Worm (Caenorhabditis elegans) whole organism, L1 larva: Measurements from ENCODE around the gene F10E9.2.

ENCODE experiments used
- F16B12.6 ChIP-seq: fragments of 150-350 bp; optimal IDR thresholded peaks from 2 replicates; lab custom pipeline; 2014; ENCODE audit warnings: missing biosample characterization, missing genetic modification characterization
- Y116A8C.19 ChIP-seq: sonication (generic microtip); optimal IDR thresholded peaks from 2 replicates; lab custom pipeline; 2016; ENCODE audit warnings: missing compliant biosample characterization, missing genetic modification characterization, borderline replicate concordance
- aha-1 ChIP-seq: fragments of 150-350 bp; optimal IDR thresholded peaks from 2 replicates; lab custom pipeline; 2014; ENCODE audit warnings: missing biosample characterization, missing genetic modification characterization
- alr-1 ChIP-seq: fragments of 200-800 bp; sonication (Bioruptor generic); optimal IDR thresholded peaks from 2 replicates; lab custom pipeline; 2018; ENCODE audit warnings: borderline replicate concordance, mild to moderate bottlenecking, missing genetic modification characterization, missing compliant biosample characterization
- aly-2 ChIP-seq: fragments of 150-350 bp; optimal IDR thresholded peaks from 2 replicates; lab custom pipeline; 2014; ENCODE audit warnings: missing biosample characterization, missing genetic modification characterization
- ceh-63 ChIP-seq: fragments of 200-800 bp; sonication (Bioruptor generic); optimal IDR thresholded peaks from 2 replicates; lab custom pipeline; 2018; ENCODE audit warnings: mild to moderate bottlenecking, missing genetic modification characterization, missing compliant biosample characterization
- ceh-8 ChIP-seq: fragments of 200-800 bp; sonication (Bioruptor generic); optimal IDR thresholded peaks from 2 replicates; lab custom pipeline; 2018; ENCODE audit warnings: mild to moderate bottlenecking, missing genetic modification characterization, moderate library complexity, missing compliant biosample characterization
- ceh-82 ChIP-seq, 3 experiments: fragments of 150-350 bp in 1 of 3; sonication (generic microtip) in 2 of 3; optimal IDR thresholded peaks; 2 replicates each; lab custom pipeline; 2014 to 2017; ENCODE audit warnings: missing biosample characterization in 3 of 3, missing genetic modification characterization in 3 of 3
- ceh-88 ChIP-seq: fragments of 200-800 bp; sonication (Bioruptor generic); IDR thresholded peaks from 2 replicates; pipeline ENCODE4 v1.3.6; 2022; ENCODE audit warnings: missing genetic modification characterization, missing compliant biosample characterization
- ceh-90 ChIP-seq: sonication (generic microtip); optimal IDR thresholded peaks from 2 replicates; lab custom pipeline; 2016; ENCODE audit warnings: missing genetic modification characterization, missing compliant biosample characterization
- dpl-1 ChIP-seq, 3 experiments: fragments of 150-350 bp in 2 of 3; sonication (generic microtip) in 1 of 3; optimal IDR thresholded peaks; 2 replicates each; lab custom pipeline; 2014 to 2017; ENCODE audit warnings: missing biosample characterization in 3 of 3, missing genetic modification characterization in 3 of 3, missing genetic modification reagents in 3 of 3
- efl-1 ChIP-seq, 4 experiments: fragments of 150-350 bp; optimal IDR thresholded peaks in 3 of 4; peaks in 1 of 4; 1 replicate in 1 of 4; 2 replicates in 3 of 4; lab custom pipeline; 2014; ENCODE audit warnings: missing biosample characterization in 2 of 4, missing genetic modification characterization in 2 of 4, missing genetic modification reagents in 2 of 4
- efl-3 ChIP-seq: fragments of 200-800 bp; sonication (Bioruptor generic); optimal IDR thresholded peaks from 2 replicates; lab custom pipeline; 2018; ENCODE audit warnings: mild to moderate bottlenecking, missing genetic modification characterization, missing compliant biosample characterization
- egl-13 ChIP-seq: sonication (generic microtip); optimal IDR thresholded peaks from 2 replicates; lab custom pipeline; 2016; ENCODE audit warnings: missing genotype, missing genetic modification reagents, missing genetic modification characterization, missing compliant biosample characterization
- elt-3 ChIP-seq, 6 experiments: fragments of 150-350 bp in 1 of 6; sonication (generic microtip); optimal IDR thresholded peaks; 2 replicates each; lab custom pipeline; 2017 to 2018; ENCODE audit warnings: missing biosample characterization in 6 of 6, missing genetic modification characterization in 6 of 6, inconsistent platforms in 1 of 6
- fkh-10 ChIP-seq: sonication (generic microtip); optimal IDR thresholded peaks from 2 replicates; lab custom pipeline; 2017; ENCODE audit warnings: missing biosample characterization, missing genetic modification reagents, missing genetic modification characterization
- fkh-4 ChIP-seq: sonication (generic microtip); optimal IDR thresholded peaks from 2 replicates; lab custom pipeline; 2016; ENCODE audit warnings: missing compliant biosample characterization, missing genetic modification characterization, borderline replicate concordance
- fos-1 ChIP-seq: fragments of 150-350 bp; optimal IDR thresholded peaks from 2 replicates; lab custom pipeline; 2014; ENCODE audit warnings: missing biosample characterization, missing genetic modification characterization
- grh-1 ChIP-seq: fragments of 200-800 bp; sonication (Bioruptor generic); IDR thresholded peaks from 2 replicates; pipeline ENCODE4 v1.3.6; 2022; ENCODE audit warnings: missing genetic modification reagents, missing genetic modification characterization, missing compliant biosample characterization
- hlh-17 ChIP-seq: fragments of 200-800 bp; sonication (Bioruptor generic); optimal IDR thresholded peaks from 2 replicates; lab custom pipeline; 2018; ENCODE audit warnings: missing genetic modification characterization, mild to moderate bottlenecking, missing compliant biosample characterization, moderate library complexity, borderline replicate concordance
- irx-1 ChIP-seq: sonication (generic microtip); optimal IDR thresholded peaks from 2 replicates; lab custom pipeline; 2016; ENCODE audit warnings: missing genetic modification characterization, missing compliant biosample characterization
- jun-1 ChIP-seq: fragments of 150-350 bp; optimal IDR thresholded peaks from 2 replicates; lab custom pipeline; 2014; ENCODE audit warnings: missing biosample characterization, missing genetic modification reagents, missing genetic modification characterization
- lin-13 ChIP-seq: fragments of 150-350 bp; optimal IDR thresholded peaks from 2 replicates; lab custom pipeline; 2014; ENCODE audit warnings: missing biosample characterization, missing genetic modification reagents, missing genetic modification characterization
- lin-14 ChIP-seq: fragments of 200-800 bp; sonication (Bioruptor generic); optimal IDR thresholded peaks from 2 replicates; lab custom pipeline; 2018; ENCODE audit warnings: mild to moderate bottlenecking, missing genetic modification characterization, moderate library complexity, missing compliant biosample characterization
- lin-35 ChIP-seq, 2 experiments: fragments of 150-350 bp; optimal IDR thresholded peaks; 2 replicates each; lab custom pipeline; 2014; ENCODE audit warnings: missing biosample characterization in 2 of 2, missing genetic modification characterization in 2 of 2, missing genetic modification reagents in 2 of 2
- mef-2 ChIP-seq: fragments of 150-350 bp; optimal IDR thresholded peaks from 2 replicates; lab custom pipeline; 2014; ENCODE audit warnings: missing biosample characterization, missing genetic modification characterization
- mep-1 ChIP-seq: fragments of 150-350 bp; optimal IDR thresholded peaks from 2 replicates; lab custom pipeline; 2014; ENCODE audit warnings: missing biosample characterization, missing genetic modification characterization
- nhr-12 ChIP-seq: sonication (generic microtip); optimal IDR thresholded peaks from 2 replicates; lab custom pipeline; 2017; ENCODE audit warnings: missing biosample characterization, missing genetic modification characterization
- nhr-19 ChIP-seq: fragments of 200-800 bp; sonication (Bioruptor generic); conservative IDR thresholded peaks from 2 replicates; pipeline ENCODE4 v1.3.6; 2022; ENCODE audit warnings: missing genetic modification characterization, missing compliant biosample characterization
- nhr-47 ChIP-seq: sonication (generic microtip); optimal IDR thresholded peaks from 2 replicates; lab custom pipeline; 2016; ENCODE audit warnings: mild to moderate bottlenecking, missing genetic modification characterization, moderate library complexity, missing compliant biosample characterization
- nhr-71 ChIP-seq: sonication (generic microtip); optimal IDR thresholded peaks from 2 replicates; lab custom pipeline; 2016; ENCODE audit warnings: mild to moderate bottlenecking, missing genetic modification characterization, moderate library complexity, missing compliant biosample characterization
- nhr-76 ChIP-seq: sonication (generic microtip); optimal IDR thresholded peaks from 2 replicates; lab custom pipeline; 2017; ENCODE audit warnings: missing biosample characterization, missing genetic modification characterization
- nhr-77 ChIP-seq: fragments of 150-350 bp; optimal IDR thresholded peaks from 2 replicates; lab custom pipeline; 2014; ENCODE audit warnings: missing biosample characterization, missing genetic modification characterization
- nhr-85 ChIP-seq: sonication (generic microtip); peaks from one replicate; lab custom pipeline; 2016; ENCODE audit warnings: missing genetic modification characterization, inconsistent platforms, missing compliant biosample characterization
- nhr-90 ChIP-seq: sonication (generic microtip); optimal IDR thresholded peaks from 2 replicates; lab custom pipeline; 2016; ENCODE audit warnings: mild to moderate bottlenecking, missing genetic modification characterization, missing compliant biosample characterization; ENCODE audit not compliant: poor library complexity
- pag-3 ChIP-seq: sonication (generic microtip); optimal IDR thresholded peaks from 2 replicates; lab custom pipeline; 2017; ENCODE audit warnings: missing genetic modification characterization, mild to moderate bottlenecking, missing compliant biosample characterization, antibody characterized with exemption, borderline replicate concordance; ENCODE audit not compliant: insufficient read depth
- pqm-1 ChIP-seq: sonication (generic microtip); optimal IDR thresholded peaks from 3 replicates; lab custom pipeline; 2017; ENCODE audit warnings: missing biosample characterization, missing genetic modification characterization
- skn-1 ChIP-seq: fragments of 150-350 bp; optimal IDR thresholded peaks from 2 replicates; lab custom pipeline; 2014; ENCODE audit warnings: missing biosample characterization, missing genetic modification characterization
- snu-23 ChIP-seq: sonication (generic microtip); optimal IDR thresholded peaks from 2 replicates; lab custom pipeline; 2016; ENCODE audit warnings: missing genetic modification characterization, missing compliant biosample characterization
- sox-4 ChIP-seq: sonication (generic microtip); optimal IDR thresholded peaks from 2 replicates; lab custom pipeline; 2016; ENCODE audit warnings: missing genetic modification characterization, missing compliant biosample characterization
- sup-37 ChIP-seq: fragments of 200-800 bp; sonication (Bioruptor generic); optimal IDR thresholded peaks from 2 replicates; lab custom pipeline; 2018; ENCODE audit warnings: mild to moderate bottlenecking, missing genetic modification characterization, missing compliant biosample characterization
- tbx-2 ChIP-seq: sonication (generic microtip); optimal IDR thresholded peaks from 2 replicates; lab custom pipeline; 2016; ENCODE audit warnings: missing genetic modification characterization, missing compliant biosample characterization
- unc-130 ChIP-seq: fragments of 150-350 bp; optimal IDR thresholded peaks from 2 replicates; lab custom pipeline; 2017; ENCODE audit warnings: missing biosample characterization, missing genetic modification characterization, inconsistent platforms
- unc-86 ChIP-seq: sonication (generic microtip); optimal IDR thresholded peaks from 2 replicates; lab custom pipeline; 2016; ENCODE audit warnings: missing genetic modification characterization, missing compliant biosample characterization
- unc-98 ChIP-seq: fragments of 200-800 bp; sonication (Bioruptor generic); IDR thresholded peaks from 2 replicates; pipeline ENCODE4 v1.3.6; 2022; ENCODE audit warnings: missing genetic modification characterization, missing compliant biosample characterization
- xbp-1 ChIP-seq: sonication (generic microtip); optimal IDR thresholded peaks from 2 replicates; lab custom pipeline; 2016; ENCODE audit warnings: missing genetic modification characterization, missing compliant biosample characterization
- zip-4 ChIP-seq: fragments of 200-800 bp; sonication (Bioruptor generic); optimal IDR thresholded peaks from 2 replicates; lab custom pipeline; 2018; ENCODE audit warnings: mild to moderate bottlenecking, missing genetic modification characterization, moderate library complexity, missing compliant biosample characterization
- ztf-11 ChIP-seq, 2 experiments: sonication (generic microtip); optimal IDR thresholded peaks; 2 replicates each; lab custom pipeline; 2016 to 2017; ENCODE audit warnings: missing genetic modification characterization in 2 of 2, missing biosample characterization in 1 of 2, missing compliant biosample characterization in 1 of 2

F10E9.2 gene

DNA sequence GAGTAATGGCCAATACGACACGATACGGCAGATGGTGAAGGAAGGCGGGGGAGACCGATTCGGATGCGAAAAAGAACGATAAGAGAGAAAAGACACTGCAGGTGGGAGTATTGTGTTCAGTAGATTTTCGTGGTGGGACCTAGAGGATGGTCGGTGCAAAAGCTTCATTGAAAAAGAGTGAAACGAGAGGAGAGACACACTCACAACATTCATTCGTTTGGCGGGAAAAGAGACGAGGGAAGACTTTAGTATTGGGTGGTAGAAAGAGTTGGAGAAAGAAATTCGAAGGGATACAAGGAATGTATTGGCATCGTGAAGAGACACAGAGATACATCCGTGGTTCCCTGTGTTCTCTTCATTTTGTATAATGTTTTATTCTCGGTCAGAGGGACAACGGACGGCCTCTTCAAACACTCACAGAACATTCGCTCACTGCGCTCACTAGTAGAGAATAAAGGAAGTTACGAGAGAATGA, 44.0 kb downstream of the F10E9.2 start (continued):
- TF ChIP-seq elt-3 (tag; optimal IDR thresholded peaks at IDR 0.05; lab: Kevin White, UChicago), result peak in 2 of 6 experiments; percentile 5 to 24
- TF ChIP-seq ceh-90, result no peak
- TF ChIP-seq Y116A8C.19 (tag; lab: Kevin White, UChicago), result no peak
- peak; percentile 10 for TF ChIP-seq ceh-8 (GFP tag; lab: Kevin White, UChicago)
- TF ChIP-seq sox-4 (tag; lab: Kevin White, UChicago), result no peak
- TF ChIP-seq lin-35 (GFP tag; optimal IDR thresholded peaks at IDR 0.05; lab: Kevin White, UChicago), result peak; percentile 61 to 80
- no peak for TF ChIP-seq efl-3 (GFP tag; lab: Kevin White, UChicago)
- TF ChIP-seq zip-4 (GFP tag; lab: Kevin White, UChicago), result peak; percentile 10
- TF ChIP-seq xbp-1 (tag; lab: Kevin White, UChicago), result peak; percentile 57
- TF ChIP-seq pag-3, result no peak
- peak; percentile 77 for TF ChIP-seq aly-2 (tag; lab: Kevin White, UChicago)
- no peak for TF ChIP-seq sup-37 (GFP tag; lab: Kevin White, UChicago)
- TF ChIP-seq irx-1, result peak; percentile 53
- peak; percentile 74 for TF ChIP-seq tbx-2
- TF ChIP-seq dpl-1 (GFP tag; optimal IDR thresholded peaks at IDR 0.05; lab: Kevin White, UChicago), result peak; percentile 47 to 68 (median 55)
- no peak for TF ChIP-seq ceh-63
- no peak for TF ChIP-seq unc-98 (GFP tag; lab: Robert Waterston, UW)
- peak; percentile 63 for TF ChIP-seq nhr-90 (tag; lab: Kevin White, UChicago)
- no peak for TF ChIP-seq egl-13 (tag; lab: Kevin White, UChicago)
- TF ChIP-seq nhr-85 (tag; lab: Kevin White, UChicago), result peak; percentile 84
- peak; percentile 75 for TF ChIP-seq nhr-19
- TF ChIP-seq lin-13 (GFP tag; lab: Kevin White, UChicago), result peak; percentile 56
- no peak for TF ChIP-seq ceh-88 (GFP tag; lab: Robert Waterston, UW)
- peak; percentile 69 for TF ChIP-seq nhr-47 (tag; lab: Kevin White, UChicago)
- TF ChIP-seq fkh-10, result peak; percentile 68
- TF ChIP-seq hlh-17, result no peak
- TF ChIP-seq nhr-71 (tag; lab: Kevin White, UChicago), result peak; percentile 87
- no peak for TF ChIP-seq alr-1 (tag; lab: Kevin White, UChicago)
- TF ChIP-seq jun-1 (tag; lab: Kevin White, UChicago), result peak; percentile 50
- TF ChIP-seq fos-1 (tag; lab: Kevin White, UChicago), result peak; percentile 14
- peak; percentile 95 for TF ChIP-seq lin-14 (GFP tag; lab: Kevin White, UChicago)
- peak; percentile 15 to 61 (median 54) for TF ChIP-seq ceh-82 (tag; optimal IDR thresholded peaks at IDR 0.05; lab: Kevin White, UChicago)
- TF ChIP-seq F16B12.6 (tag; lab: Kevin White, UChicago), result peak; percentile 16
- TF ChIP-seq efl-1 (optimal IDR thresholded peaks at IDR 0.05; lab: Kevin White, UChicago), result peak; percentile 72 to 85
- TF ChIP-seq efl-1 (GFP tag; optimal IDR thresholded peaks at IDR 0.05 in 1 of 2; lab: Kevin White, UChicago), result peak; percentile 53 to 54
- TF ChIP-seq ztf-11 (tag; optimal IDR thresholded peaks at IDR 0.05; lab: Kevin White, UChicago), result peak in 1 of 2 experiments; percentile 56
- TF ChIP-seq grh-1 (GFP tag; lab: Robert Waterston, UW), result no peak
- peak; percentile 19 for TF ChIP-seq skn-1 (tag; lab: Kevin White, UChicago)
- peak; percentile 42 for TF ChIP-seq unc-130

DNA sequence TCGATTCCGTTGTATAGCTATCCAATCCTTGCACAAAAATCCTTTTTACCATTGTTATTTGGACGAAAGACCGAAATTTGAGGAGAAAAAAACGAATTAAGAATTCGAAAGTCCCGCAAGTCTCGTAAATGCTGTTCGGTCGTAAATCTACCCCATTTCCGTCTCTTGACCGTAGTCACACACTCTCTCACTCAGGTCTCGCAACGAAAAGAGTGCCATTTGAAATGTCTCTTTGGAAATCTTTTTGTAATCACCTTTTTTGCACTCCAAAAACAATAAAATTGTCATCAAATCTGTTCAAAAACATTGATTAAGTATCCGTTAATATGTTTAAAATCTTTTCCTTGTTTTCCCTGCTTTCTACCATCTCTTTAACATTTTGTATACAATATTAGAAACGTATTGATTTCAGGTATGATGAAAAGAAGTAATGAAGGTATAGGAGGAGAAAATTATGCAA, 45.8 kb downstream of the F10E9.2 start, which contains the start of the genes R05D3.8 and rfp-1:
Gene R05D3.8 (minus strand): TSS at position 115 of the 460 bp plus-strand sequence.
Gene rfp-1 (plus strand): TSS at position 410 of the 460 bp plus-strand sequence.
- TF ChIP-seq lin-13 (GFP tag; lab: Kevin White, UChicago) (peak; percentile 73), fkh-10 (peak; percentile 58), grh-1 (GFP tag; lab: Robert Waterston, UW) (peak; percentile 66), ztf-11 (tag; optimal IDR thresholded peaks at IDR 0.05; lab: Kevin White, UChicago) (peak in 1 of 2 experiments; percentile 9), nhr-76 (tag; lab: Kevin White, UChicago) (no peak), nhr-77 (tag; lab: Kevin White, UChicago) (peak; percentile 90), mep-1 (peak; percentile 91), egl-13 (tag; lab: Kevin White, UChicago) (no peak), unc-86 (tag; lab: Kevin White, UChicago) (peak; percentile 63), pqm-1 (no peak), dpl-1 (GFP tag; optimal IDR thresholded peaks at IDR 0.05; lab: Kevin White, UChicago) (peak; percentile 80 to 86 (median 85)), jun-1 (tag; lab: Kevin White, UChicago) (no peak), aha-1 (tag; lab: Kevin White, UChicago) (no peak), mef-2 (no peak), unc-98 (GFP tag; lab: Robert Waterston, UW) (no peak), nhr-19 (peak; percentile 68), pag-3 (no peak), fkh-4 (tag; lab: Kevin White, UChicago) (no peak), nhr-47 (tag; lab: Kevin White, UChicago) (peak; percentile 80), fos-1 (tag; lab: Kevin White, UChicago) (peak; percentile 82), nhr-12 (tag; lab: Kevin White, UChicago) (no peak), elt-3 (tag; optimal IDR thresholded peaks at IDR 0.05; lab: Kevin White, UChicago) (peak in 3 of 6 experiments; percentile 4 to 74 (median 20)), snu-23 (peak; percentile 88), nhr-85 (tag; lab: Kevin White, UChicago) (peak; percentile 88), tbx-2 (peak; percentile 76)
